Fruit fly (Drosophila melanogaster) whole organism, embryonic: ENCODE results near the gene CG43815.

Source experiments
- CG10366 ChIP-seq: fragments of 200-800 bp; sonication (Bioruptor generic); IDR thresholded peaks from 2 replicates; pipeline ENCODE4 v1.3.6; 2022; ENCODE audit warnings: missing biosample characterization, missing genetic modification characterization
- CG14667 ChIP-seq: fragments of 200-800 bp; sonication (Bioruptor generic); IDR thresholded peaks from 2 replicates; pipeline ENCODE4 v1.3.6; 2022; ENCODE audit warnings: missing biosample characterization, missing genetic modification characterization
- CG17328 ChIP-seq: fragments of 200-800 bp; sonication (Bioruptor generic); IDR thresholded peaks from 2 replicates; pipeline ENCODE4 v1.3.6; 2022; ENCODE audit warnings: missing biosample characterization, missing genetic modification characterization
- CG7839 ChIP-seq: fragments of 200-800 bp; sonication (Bioruptor generic); optimal IDR thresholded peaks from 3 replicates; lab custom pipeline; 2018; ENCODE audit warnings: missing biosample characterization, mild to moderate bottlenecking, missing genetic modification characterization, moderate library complexity
- CG8281 ChIP-seq: fragments of 200-800 bp; sonication (Bioruptor generic); optimal IDR thresholded peaks from 2 replicates; lab custom pipeline; 2018; ENCODE audit warnings: missing biosample characterization, mild to moderate bottlenecking, missing genetic modification characterization, moderate library complexity
- Doc3 ChIP-seq: fragments of 200-800 bp; sonication (Bioruptor generic); IDR thresholded peaks from 3 replicates; pipeline ENCODE4 v1.3.6; 2022; ENCODE audit warnings: missing biosample characterization, missing genetic modification characterization; ENCODE audit not compliant: partially characterized antibody
- al ChIP-seq: fragments of 200-800 bp; sonication (Bioruptor generic); IDR thresholded peaks from 2 replicates; pipeline ENCODE4 v1.3.6; 2022; ENCODE audit warnings: missing biosample characterization, missing genetic modification characterization
- gfzf ChIP-seq: fragments of 200-800 bp; sonication (Bioruptor generic); optimal IDR thresholded peaks from 2 replicates; lab custom pipeline; 2016; ENCODE audit warnings: missing biosample characterization, mild to moderate bottlenecking, missing genetic modification characterization, moderate library complexity
- klu ChIP-seq: fragments of 200-800 bp; sonication (Bioruptor generic); IDR thresholded peaks from 2 replicates; pipeline ENCODE4 v1.3.6; 2022; ENCODE audit warnings: missing biosample characterization, missing genetic modification characterization
- sug ChIP-seq: fragments of 200-800 bp; optimal IDR thresholded peaks from 2 replicates; lab custom pipeline; 2019; ENCODE audit warnings: missing biosample characterization, mild to moderate bottlenecking, missing genetic modification characterization, moderate library complexity
- tin ChIP-seq: fragments of 200-800 bp; sonication (Bioruptor generic); optimal IDR thresholded peaks from 3 replicates; lab custom pipeline; 2016; ENCODE audit warnings: missing biosample characterization, missing genetic modification characterization

- TF ChIP-seq CG17328, result no peak
- no peak for TF ChIP-seq Doc3
- TF ChIP-seq tin, result no peak
- no peak for TF ChIP-seq gfzf (GFP tag; lab: Kevin White, UChicago)
- TF ChIP-seq CG7839 (tag; lab: Kevin White, UChicago), result no peak
- TF ChIP-seq CG14667 (GFP tag; lab: Robert Waterston, UW), result no peak
- TF ChIP-seq CG10366 (GFP tag; lab: Robert Waterston, UW), result no peak
- no peak for TF ChIP-seq al
- TF ChIP-seq CG8281 (tag; lab: Kevin White, UChicago), result no peak
- TF ChIP-seq klu (GFP tag; lab: Robert Waterston, UW), result no peak
- no peak for TF ChIP-seq sug (tag; lab: Kevin White, UChicago)
Measured at dm6 chr2L:3559647-3560046, 16.4 kb upstream of the CG43815 start.
